Fruit fly (Drosophila melanogaster) whole organism, embryonic: ENCODE measurements around the gene Exo70.

Source experiments
- CG10209 ChIP-seq: fragments of 200-800 bp; sonication (Bioruptor generic); optimal IDR thresholded peaks from 3 replicates; lab custom pipeline; 2017; ENCODE audit warnings: missing biosample characterization, mild to moderate bottlenecking, missing genetic modification characterization, missing genetic modification reagents
- CG10267 ChIP-seq: fragments of 200-800 bp; sonication (Bioruptor generic); optimal IDR thresholded peaks from 2 replicates; lab custom pipeline; 2018; ENCODE audit warnings: missing biosample characterization, mild to moderate bottlenecking, missing genetic modification characterization, moderate library complexity
- CG11247 ChIP-seq: fragments of 200-800 bp; sonication (Bioruptor generic); IDR thresholded peaks from 2 replicates; pipeline ENCODE4 v1.3.6; 2022; ENCODE audit warnings: missing biosample characterization, missing genetic modification characterization
- CG12071 ChIP-seq: fragments of 200-800 bp; sonication (Bioruptor generic); optimal IDR thresholded peaks from 3 replicates; lab custom pipeline; 2018; ENCODE audit warnings: missing biosample characterization, mild to moderate bottlenecking, missing genetic modification characterization
- CG12299 ChIP-seq: fragments of 200-800 bp; sonication (Bioruptor generic); optimal IDR thresholded peaks from 2 replicates; lab custom pipeline; 2018; ENCODE audit warnings: missing biosample characterization, mild to moderate bottlenecking, missing genetic modification characterization
- CG12744 ChIP-seq: fragments of 200-800 bp; sonication (Bioruptor generic); optimal IDR thresholded peaks from 2 replicates; lab custom pipeline; 2016; ENCODE audit warnings: missing biosample characterization, missing genetic modification characterization
- CG14014 ChIP-seq: fragments of 200-800 bp; sonication (Bioruptor generic); IDR thresholded peaks from 2 replicates; pipeline ENCODE4 v1.3.6; 2022; ENCODE audit warnings: missing biosample characterization, missing genetic modification characterization
- CG1529 ChIP-seq: fragments of 200-800 bp; sonication (Bioruptor generic); optimal IDR thresholded peaks from 3 replicates; lab custom pipeline; 2018; ENCODE audit warnings: missing biosample characterization, missing genetic modification characterization
- CG15696 ChIP-seq: fragments of 200-800 bp; sonication (Bioruptor generic); optimal IDR thresholded peaks from 2 replicates; lab custom pipeline; 2019; ENCODE audit warnings: missing biosample characterization, mild to moderate bottlenecking, missing genetic modification characterization, moderate library complexity
- CG1602 ChIP-seq: fragments of 200-800 bp; sonication (Bioruptor generic); optimal IDR thresholded peaks from 3 replicates; lab custom pipeline; 2016; ENCODE audit warnings: missing biosample characterization, missing genetic modification characterization
- CG18476 ChIP-seq: fragments of 200-800 bp; sonication (Bioruptor generic); optimal IDR thresholded peaks from 2 replicates; lab custom pipeline; 2016; ENCODE audit warnings: missing biosample characterization, mild to moderate bottlenecking, missing genetic modification characterization
- CG33213 ChIP-seq: fragments of 200-800 bp; sonication (Bioruptor generic); optimal IDR thresholded peaks from 3 replicates; lab custom pipeline; 2016; ENCODE audit warnings: missing biosample characterization, missing genetic modification characterization
- CG3838 ChIP-seq: fragments of 200-800 bp; sonication (Bioruptor generic); optimal IDR thresholded peaks from 3 replicates; lab custom pipeline; 2016; ENCODE audit warnings: missing biosample characterization, missing genetic modification characterization
- CG9797 ChIP-seq: fragments of 200-800 bp; sonication (Bioruptor generic); optimal IDR thresholded peaks from 3 replicates; lab custom pipeline; 2018; ENCODE audit warnings: missing biosample characterization, mild to moderate bottlenecking, missing genetic modification characterization
- CG9876 ChIP-seq: fragments of 200-800 bp; sonication (Bioruptor generic); optimal IDR thresholded peaks from 2 replicates; lab custom pipeline; 2016; ENCODE audit warnings: missing biosample characterization, missing genetic modification characterization
- CrebB ChIP-seq: fragments of 200-800 bp; sonication (Bioruptor generic); optimal IDR thresholded peaks from 3 replicates; lab custom pipeline; 2018; ENCODE audit warnings: missing biosample characterization, mild to moderate bottlenecking, missing genetic modification characterization
- D19A ChIP-seq: fragments of 200-800 bp; optimal IDR thresholded peaks from 3 replicates; lab custom pipeline; 2019; ENCODE audit warnings: missing biosample characterization, mild to moderate bottlenecking, missing genetic modification characterization, moderate library complexity
- Dip2 ChIP-seq: fragments of 200-800 bp; sonication (Bioruptor generic); IDR thresholded peaks from 2 replicates; pipeline ENCODE4 v1.3.6; 2022; ENCODE audit warnings: missing biosample characterization, missing genetic modification characterization
- Doc2 ChIP-seq: fragments of 200-800 bp; sonication (Bioruptor generic); IDR thresholded peaks from 2 replicates; pipeline ENCODE4 v1.3.6; 2022; ENCODE audit warnings: missing biosample characterization, missing genetic modification characterization
- Drgx ChIP-seq: fragments of 200-800 bp; sonication (Bioruptor generic); IDR thresholded peaks from 2 replicates; pipeline ENCODE4 v1.3.6; 2022; ENCODE audit warnings: missing biosample characterization, missing genetic modification characterization
- HHEX ChIP-seq: fragments of 200-800 bp; sonication (Bioruptor generic); optimal IDR thresholded peaks from 3 replicates; lab custom pipeline; 2017; ENCODE audit warnings: missing biosample characterization, mild to moderate bottlenecking, missing genetic modification characterization, missing genetic modification reagents
- HLH4C ChIP-seq: fragments of 200-800 bp; sonication (Bioruptor generic); IDR thresholded peaks from 3 replicates; pipeline ENCODE4 v1.3.6; 2022; ENCODE audit warnings: missing biosample characterization, missing genetic modification characterization; ENCODE audit not compliant: partially characterized antibody
- Hmr ChIP-seq: fragments of 200-800 bp; sonication (Bioruptor generic); optimal IDR thresholded peaks from 3 replicates; lab custom pipeline; 2017; ENCODE audit warnings: mild to moderate bottlenecking, missing biosample characterization, missing genetic modification reagents, missing genetic modification characterization
- Mes4 ChIP-seq: fragments of 200-800 bp; sonication (Bioruptor generic); optimal IDR thresholded peaks from 2 replicates; lab custom pipeline; 2016; ENCODE audit warnings: missing biosample characterization, missing genetic modification characterization
- Rfx ChIP-seq: fragments of 200-800 bp; sonication (Bioruptor generic); IDR thresholded peaks from 2 replicates; pipeline ENCODE4 v1.3.6; 2022; ENCODE audit warnings: missing biosample characterization, missing genetic modification characterization
- Rx ChIP-seq: fragments of 200-800 bp; sonication (Bioruptor generic); IDR thresholded peaks from 2 replicates; pipeline ENCODE4 v1.3.6; 2022; ENCODE audit warnings: missing biosample characterization, missing genetic modification characterization
- Scr ChIP-seq: fragments of 200-800 bp; sonication (Bioruptor generic); IDR thresholded peaks from 2 replicates; pipeline ENCODE4 v1.3.6; 2022; ENCODE audit warnings: missing biosample characterization, missing genetic modification characterization; ENCODE audit not compliant: partially characterized antibody
- Ssrp ChIP-seq: fragments of 200-800 bp; sonication (Bioruptor generic); optimal IDR thresholded peaks from 2 replicates; lab custom pipeline; 2018; ENCODE audit warnings: missing biosample characterization, mild to moderate bottlenecking, missing genetic modification characterization, moderate library complexity
- TFAM ChIP-seq: fragments of 200-800 bp; sonication (Bioruptor generic); optimal IDR thresholded peaks from 2 replicates; lab custom pipeline; 2017; ENCODE audit warnings: missing biosample characterization, missing genetic modification characterization, inconsistent platforms
- Xbp1 ChIP-seq: fragments of 200-800 bp; sonication (Bioruptor generic); optimal IDR thresholded peaks from 3 replicates; lab custom pipeline; 2016; ENCODE audit warnings: missing biosample characterization, mild to moderate bottlenecking, missing genetic modification characterization
- YL-1 ChIP-seq: fragments of 200-800 bp; sonication (Bioruptor generic); optimal IDR thresholded peaks from 3 replicates; lab custom pipeline; 2017; ENCODE audit warnings: missing biosample characterization, mild to moderate bottlenecking, missing genetic modification characterization
- ab ChIP-seq: fragments of 200-800 bp; sonication (Bioruptor generic); optimal IDR thresholded peaks from 2 replicates; lab custom pipeline; 2016; ENCODE audit warnings: missing biosample characterization, missing genetic modification characterization
- bigmax ChIP-seq: fragments of 200-800 bp; sonication (Bioruptor generic); optimal IDR thresholded peaks from 2 replicates; lab custom pipeline; 2018; ENCODE audit warnings: missing biosample characterization, mild to moderate bottlenecking, missing genetic modification characterization
- cg ChIP-seq: fragments of 200-800 bp; sonication (Bioruptor generic); optimal IDR thresholded peaks from 3 replicates; lab custom pipeline; 2019; ENCODE audit warnings: missing biosample characterization, mild to moderate bottlenecking, missing genetic modification characterization, moderate library complexity
- chif ChIP-seq, 2 experiments: fragments of 200-800 bp; sonication (Bioruptor generic); optimal IDR thresholded peaks; 3 replicates each; lab custom pipeline; 2016; ENCODE audit warnings: missing biosample characterization in 2 of 2, missing genetic modification characterization in 2 of 2
- crp ChIP-seq, 2 experiments: fragments of 200-800 bp; sonication (Bioruptor generic); optimal IDR thresholded peaks; 2 replicates in 1 of 2; 3 replicates in 1 of 2; lab custom pipeline; 2017; ENCODE audit warnings: missing biosample characterization in 2 of 2, missing genetic modification characterization in 2 of 2, mild to moderate bottlenecking in 1 of 2, moderate library complexity in 1 of 2
- ewg ChIP-seq: fragments of 200-800 bp; sonication (Bioruptor generic); optimal IDR thresholded peaks from 3 replicates; lab custom pipeline; 2017; ENCODE audit warnings: mild to moderate bottlenecking, missing biosample characterization, missing genetic modification reagents, missing genetic modification characterization
- fd64A ChIP-seq: fragments of 200-800 bp; sonication (Bioruptor generic); optimal IDR thresholded peaks from 3 replicates; lab custom pipeline; 2018; ENCODE audit warnings: missing biosample characterization, mild to moderate bottlenecking, missing genetic modification characterization
- gcm2 ChIP-seq: fragments of 200-800 bp; sonication (Bioruptor generic); optimal IDR thresholded peaks from 2 replicates; lab custom pipeline; 2016; ENCODE audit warnings: missing biosample characterization, missing genetic modification characterization
- gsb-n ChIP-seq: fragments of 200-800 bp; sonication (Bioruptor generic); optimal IDR thresholded peaks from 3 replicates; lab custom pipeline; 2018; ENCODE audit warnings: missing biosample characterization, mild to moderate bottlenecking, missing genetic modification characterization
- odd ChIP-seq: fragments of 200-800 bp; sonication (Bioruptor generic); optimal IDR thresholded peaks from 2 replicates; lab custom pipeline; 2017; ENCODE audit warnings: missing biosample characterization, mild to moderate bottlenecking, missing genetic modification characterization
- pzg ChIP-seq: fragments of 200-800 bp; sonication (Bioruptor generic); optimal IDR thresholded peaks from 3 replicates; lab custom pipeline; 2018; ENCODE audit warnings: missing biosample characterization, mild to moderate bottlenecking, missing genetic modification characterization, moderate library complexity
- salm ChIP-seq: fragments of 200-800 bp; sonication (Bioruptor generic); optimal IDR thresholded peaks from 2 replicates; lab custom pipeline; 2018; ENCODE audit warnings: missing biosample characterization, mild to moderate bottlenecking, missing genetic modification characterization
- schlank ChIP-seq: fragments of 200-800 bp; sonication (Bioruptor generic); optimal IDR thresholded peaks from 2 replicates; lab custom pipeline; 2018; ENCODE audit warnings: missing biosample characterization, mild to moderate bottlenecking, missing genetic modification characterization
- sisA ChIP-seq: fragments of 200-800 bp; sonication (Bioruptor generic); IDR thresholded peaks from 2 replicates; pipeline ENCODE4 v1.3.6; 2022; ENCODE audit warnings: missing biosample characterization, missing genetic modification characterization
- sna ChIP-seq: fragments of 200-800 bp; sonication (Bioruptor generic); IDR thresholded peaks from 2 replicates; pipeline ENCODE4 v1.3.6; 2022; ENCODE audit warnings: missing biosample characterization, missing genetic modification characterization; ENCODE audit not compliant: partially characterized antibody
- sug ChIP-seq: fragments of 200-800 bp; optimal IDR thresholded peaks from 2 replicates; lab custom pipeline; 2019; ENCODE audit warnings: missing biosample characterization, mild to moderate bottlenecking, missing genetic modification characterization, moderate library complexity
- tgo ChIP-seq: fragments of 200-800 bp; sonication (Bioruptor generic); IDR thresholded peaks from 3 replicates; pipeline ENCODE4 v1.3.6; 2022; ENCODE audit warnings: missing biosample characterization, missing genetic modification characterization
- vfl ChIP-seq: fragments of 200-800 bp; sonication (Bioruptor generic); optimal IDR thresholded peaks from 2 replicates; lab custom pipeline; 2016; ENCODE audit warnings: missing biosample characterization, missing genetic modification characterization
- zf30C ChIP-seq: fragments of 200-800 bp; sonication (Bioruptor generic); optimal IDR thresholded peaks from 3 replicates; lab custom pipeline; 2018; ENCODE audit warnings: missing biosample characterization, mild to moderate bottlenecking, missing genetic modification characterization

The Exo70 gene

DNA sequence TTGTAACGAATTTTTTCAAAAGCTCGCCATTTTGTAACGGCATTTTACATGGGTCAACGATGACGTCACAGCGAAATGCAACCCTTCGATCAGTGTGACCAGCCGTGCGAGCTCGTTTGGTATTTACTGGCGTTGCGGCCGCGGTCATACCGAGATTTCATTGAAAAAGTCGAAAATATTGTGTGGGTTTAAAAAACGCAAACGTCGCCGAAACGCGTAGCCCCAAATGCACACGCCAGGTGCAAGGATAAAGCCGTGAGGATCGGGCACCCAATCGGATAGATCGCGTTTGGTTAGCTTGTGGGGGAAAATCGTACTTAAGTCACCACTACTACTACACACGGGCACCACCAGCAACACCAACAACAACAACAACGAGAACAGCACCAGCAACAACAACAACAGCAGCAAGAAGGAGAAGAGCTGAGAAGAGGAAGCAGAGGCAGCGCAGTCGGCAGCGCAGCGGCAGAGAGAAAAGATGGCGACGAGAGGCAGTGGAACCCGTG lies 13.2 kb downstream of the Exo70 start, which contains the start of gene Cbl (continued):
- peak; percentile 35 for TF ChIP-seq CrebB (tag; lab: Kevin White, UChicago)
- TF ChIP-seq CG11247, result no peak
- TF ChIP-seq HLH4C (GFP tag; lab: Robert Waterston, UW), result peak; percentile 22; the same call in 1 of the 3 replicates
- TF ChIP-seq sisA (GFP tag; lab: Robert Waterston, UW), result no peak
- no peak for TF ChIP-seq CG12071 (GFP tag; lab: Kevin White, UChicago)
- TF ChIP-seq HHEX (GFP tag; lab: Kevin White, UChicago), result peak; percentile 3
- peak; percentile 95 for TF ChIP-seq pzg (GFP tag; lab: Kevin White, UChicago)
- no peak for TF ChIP-seq chif (GFP tag; optimal IDR thresholded peaks at IDR 0.05; lab: Kevin White, UChicago)
- peak; percentile 1 for TF ChIP-seq fd64A (GFP tag; lab: Kevin White, UChicago)
- TF ChIP-seq YL-1, result peak; percentile 94
- TF ChIP-seq CG9797, result peak; percentile 97
- no peak for TF ChIP-seq zf30C (GFP tag; lab: Kevin White, UChicago)
- no peak for TF ChIP-seq salm (tag; lab: Kevin White, UChicago)
- TF ChIP-seq Ssrp, result no peak
- TF ChIP-seq cg, result peak; percentile 91
- TF ChIP-seq ab (GFP tag; lab: Kevin White, UChicago), result no peak
- TF ChIP-seq Xbp1, result peak; percentile 3
- TF ChIP-seq CG12299 (tag; lab: Kevin White, UChicago), result peak; percentile 29
- no peak for TF ChIP-seq gcm2 (GFP tag; lab: Kevin White, UChicago)
- no peak for TF ChIP-seq D19A (tag; lab: Kevin White, UChicago)
- peak; percentile 12 for TF ChIP-seq Mes4
- TF ChIP-seq CG10267 (tag; lab: Kevin White, UChicago), result peak; percentile 73
- no peak for TF ChIP-seq CG15696
- no peak for TF ChIP-seq sug (tag; lab: Kevin White, UChicago)
- no peak for TF ChIP-seq Drgx (GFP tag; lab: Robert Waterston, UW)
- TF ChIP-seq Rx (GFP tag; lab: Robert Waterston, UW), result no peak
- no peak for TF ChIP-seq tgo (GFP tag; lab: Robert Waterston, UW)
- no peak for TF ChIP-seq vfl (GFP tag; lab: Kevin White, UChicago)
- no peak for TF ChIP-seq CG10209 (GFP tag; lab: Kevin White, UChicago)
- no peak for TF ChIP-seq CG1529 (GFP tag; lab: Kevin White, UChicago)
- TF ChIP-seq schlank, result no peak
- no peak for TF ChIP-seq CG9876 (GFP tag; lab: Kevin White, UChicago)
- no peak for TF ChIP-seq Doc2
- TF ChIP-seq CG1602 (GFP tag; lab: Kevin White, UChicago), result no peak
- no peak for TF ChIP-seq CG12744
- TF ChIP-seq ewg (GFP tag; lab: Kevin White, UChicago), result no peak
- no peak for TF ChIP-seq gsb-n (tag; lab: Kevin White, UChicago)
- peak; percentile 68 for TF ChIP-seq CG33213 (GFP tag; lab: Kevin White, UChicago)
- TF ChIP-seq CG3838 (GFP tag; lab: Kevin White, UChicago), result no peak
- TF ChIP-seq CG18476 (GFP tag; lab: Kevin White, UChicago), result no peak
- no peak for TF ChIP-seq Rfx (GFP tag; lab: Robert Waterston, UW)
- no peak for TF ChIP-seq TFAM (GFP tag; lab: Kevin White, UChicago)
- TF ChIP-seq odd (GFP tag; lab: Kevin White, UChicago), result peak; percentile 48
- no peak; the same call in 1 of the 2 replicates for TF ChIP-seq sna
- no peak for TF ChIP-seq Dip2
- no peak for TF ChIP-seq CG14014 (GFP tag; lab: Robert Waterston, UW)
- TF ChIP-seq bigmax, result no peak
- TF ChIP-seq Hmr, result no peak
- TF ChIP-seq Scr (GFP tag; lab: Robert Waterston, UW), result peak; percentile 39; the same call in 1 of the 2 replicates
- peak in 1 of 2 experiments; percentile 28 for TF ChIP-seq crp (GFP tag; optimal IDR thresholded peaks at IDR 0.05; lab: Kevin White, UChicago)
